Worm (Caenorhabditis elegans) whole organism, L1 larva: ENCODE measurements around the gene C45G9.10.

Source experiments
- C16A3.4 ChIP-seq: fragments of 150-350 bp; optimal IDR thresholded peaks from 2 replicates; lab custom pipeline; 2014; ENCODE audit warnings: missing biosample characterization, missing genetic modification characterization
- F16B12.6 ChIP-seq: fragments of 150-350 bp; optimal IDR thresholded peaks from 2 replicates; lab custom pipeline; 2014; ENCODE audit warnings: missing biosample characterization, missing genetic modification characterization
- Y116A8C.19 ChIP-seq: sonication (generic microtip); optimal IDR thresholded peaks from 2 replicates; lab custom pipeline; 2016; ENCODE audit warnings: missing compliant biosample characterization, missing genetic modification characterization, borderline replicate concordance
- aly-2 ChIP-seq: fragments of 150-350 bp; optimal IDR thresholded peaks from 2 replicates; lab custom pipeline; 2014; ENCODE audit warnings: missing biosample characterization, missing genetic modification characterization
- ama-1 ChIP-seq: fragments of 150-350 bp; optimal IDR thresholded peaks from 2 replicates; lab custom pipeline; 2014
- blmp-1 ChIP-seq: fragments of 150-350 bp; optimal IDR thresholded peaks from 2 replicates; lab custom pipeline; 2014; ENCODE audit warnings: missing biosample characterization, missing genetic modification characterization
- ceh-88 ChIP-seq: fragments of 200-800 bp; sonication (Bioruptor generic); IDR thresholded peaks from 2 replicates; pipeline ENCODE4 v1.3.6; 2022; ENCODE audit warnings: missing genetic modification characterization, missing compliant biosample characterization
- dsc-1 ChIP-seq: sonication (generic microtip); optimal IDR thresholded peaks from 2 replicates; lab custom pipeline; 2016; ENCODE audit warnings: mild to moderate bottlenecking, missing genetic modification characterization, missing compliant biosample characterization
- efl-1 ChIP-seq, 4 experiments: fragments of 150-350 bp; optimal IDR thresholded peaks in 3 of 4; peaks in 1 of 4; 1 replicate in 1 of 4; 2 replicates in 3 of 4; lab custom pipeline; 2014; ENCODE audit warnings: missing biosample characterization in 2 of 4, missing genetic modification characterization in 2 of 4, missing genetic modification reagents in 2 of 4
- efl-3 ChIP-seq: fragments of 200-800 bp; sonication (Bioruptor generic); optimal IDR thresholded peaks from 2 replicates; lab custom pipeline; 2018; ENCODE audit warnings: mild to moderate bottlenecking, missing genetic modification characterization, missing compliant biosample characterization
- elt-2 ChIP-seq: sonication (generic microtip); optimal IDR thresholded peaks from 2 replicates; lab custom pipeline; 2016; ENCODE audit warnings: missing genetic modification characterization, mild to moderate bottlenecking, inconsistent platforms, missing compliant biosample characterization, missing genetic modification reagents
- elt-3 ChIP-seq, 6 experiments: fragments of 150-350 bp in 1 of 6; sonication (generic microtip); optimal IDR thresholded peaks; 2 replicates each; lab custom pipeline; 2017 to 2018; ENCODE audit warnings: missing biosample characterization in 6 of 6, missing genetic modification characterization in 6 of 6, inconsistent platforms in 1 of 6
- ets-5 ChIP-seq: fragments of 200-800 bp; sonication (Bioruptor generic); IDR thresholded peaks from 2 replicates; pipeline ENCODE4 v1.3.6; 2022; ENCODE audit warnings: missing genetic modification characterization, missing compliant biosample characterization
- fkh-10 ChIP-seq: sonication (generic microtip); optimal IDR thresholded peaks from 2 replicates; lab custom pipeline; 2017; ENCODE audit warnings: missing biosample characterization, missing genetic modification reagents, missing genetic modification characterization
- fkh-8 ChIP-seq: sonication (generic microtip); optimal IDR thresholded peaks from 2 replicates; lab custom pipeline; 2016; ENCODE audit warnings: mild to moderate bottlenecking, missing genetic modification characterization, missing compliant biosample characterization
- fos-1 ChIP-seq: fragments of 150-350 bp; optimal IDR thresholded peaks from 2 replicates; lab custom pipeline; 2014; ENCODE audit warnings: missing biosample characterization, missing genetic modification characterization
- isw-1 ChIP-seq: fragments of 200-800 bp; sonication (Bioruptor generic); IDR thresholded peaks from 2 replicates; pipeline ENCODE4 v1.3.6; 2022; ENCODE audit warnings: missing genetic modification characterization, missing compliant biosample characterization
- jun-1 ChIP-seq: fragments of 150-350 bp; optimal IDR thresholded peaks from 2 replicates; lab custom pipeline; 2014; ENCODE audit warnings: missing biosample characterization, missing genetic modification reagents, missing genetic modification characterization
- lin-13 ChIP-seq: fragments of 150-350 bp; optimal IDR thresholded peaks from 2 replicates; lab custom pipeline; 2014; ENCODE audit warnings: missing biosample characterization, missing genetic modification reagents, missing genetic modification characterization
- lin-15B ChIP-seq: fragments of 150-350 bp; sonication (generic microtip); optimal IDR thresholded peaks from 3 replicates; lab custom pipeline; 2014; ENCODE audit warnings: missing biosample characterization, missing genetic modification characterization
- lin-35 ChIP-seq, 2 experiments: fragments of 150-350 bp; optimal IDR thresholded peaks; 2 replicates each; lab custom pipeline; 2014; ENCODE audit warnings: missing biosample characterization in 2 of 2, missing genetic modification characterization in 2 of 2, missing genetic modification reagents in 2 of 2
- lin-39 ChIP-seq: fragments of 150-350 bp; optimal IDR thresholded peaks from 2 replicates; lab custom pipeline; 2014; ENCODE audit warnings: missing biosample characterization, missing genetic modification reagents, missing genetic modification characterization
- lir-3 ChIP-seq: sonication (generic microtip); optimal IDR thresholded peaks from 2 replicates; lab custom pipeline; 2016; ENCODE audit warnings: mild to moderate bottlenecking, missing genetic modification characterization, moderate library complexity, missing compliant biosample characterization; ENCODE audit not compliant: poor library complexity
- lsy-2 ChIP-seq, 2 experiments: fragments of 150-350 bp; optimal IDR thresholded peaks; 2 replicates each; lab custom pipeline; 2014; ENCODE audit warnings: missing biosample characterization in 2 of 2, missing genetic modification characterization in 2 of 2
- mab-9 ChIP-seq: fragments of 200-800 bp; sonication (Bioruptor generic); IDR thresholded peaks from 2 replicates; pipeline ENCODE4 v1.3.6; 2022; ENCODE audit warnings: missing genetic modification reagents, missing genetic modification characterization, missing compliant biosample characterization
- mdl-1 ChIP-seq, 2 experiments: fragments of 150-350 bp; optimal IDR thresholded peaks; 2 replicates each; lab custom pipeline; 2014 to 2017; ENCODE audit warnings: missing biosample characterization in 2 of 2, missing genetic modification characterization in 2 of 2, inconsistent platforms in 1 of 2
- mef-2 ChIP-seq: fragments of 150-350 bp; optimal IDR thresholded peaks from 2 replicates; lab custom pipeline; 2014; ENCODE audit warnings: missing biosample characterization, missing genetic modification characterization
- nhr-12 ChIP-seq: sonication (generic microtip); optimal IDR thresholded peaks from 2 replicates; lab custom pipeline; 2017; ENCODE audit warnings: missing biosample characterization, missing genetic modification characterization
- nhr-20 ChIP-seq: sonication (generic microtip); optimal IDR thresholded peaks from 2 replicates; lab custom pipeline; 2016; ENCODE audit warnings: mild to moderate bottlenecking, missing genetic modification characterization, missing compliant biosample characterization
- nhr-47 ChIP-seq: sonication (generic microtip); optimal IDR thresholded peaks from 2 replicates; lab custom pipeline; 2016; ENCODE audit warnings: mild to moderate bottlenecking, missing genetic modification characterization, moderate library complexity, missing compliant biosample characterization
- nhr-76 ChIP-seq: sonication (generic microtip); optimal IDR thresholded peaks from 2 replicates; lab custom pipeline; 2017; ENCODE audit warnings: missing biosample characterization, missing genetic modification characterization
- nhr-77 ChIP-seq: fragments of 150-350 bp; optimal IDR thresholded peaks from 2 replicates; lab custom pipeline; 2014; ENCODE audit warnings: missing biosample characterization, missing genetic modification characterization
- nhr-84 ChIP-seq: sonication (generic microtip); optimal IDR thresholded peaks from 2 replicates; lab custom pipeline; 2017; ENCODE audit warnings: missing biosample characterization, missing genetic modification characterization
- pag-3 ChIP-seq: sonication (generic microtip); optimal IDR thresholded peaks from 2 replicates; lab custom pipeline; 2017; ENCODE audit warnings: missing genetic modification characterization, mild to moderate bottlenecking, missing compliant biosample characterization, antibody characterized with exemption, borderline replicate concordance; ENCODE audit not compliant: insufficient read depth
- pqm-1 ChIP-seq: sonication (generic microtip); optimal IDR thresholded peaks from 3 replicates; lab custom pipeline; 2017; ENCODE audit warnings: missing biosample characterization, missing genetic modification characterization
- rnt-1 ChIP-seq: sonication (generic microtip); optimal IDR thresholded peaks from 2 replicates; lab custom pipeline; 2016; ENCODE audit warnings: mild to moderate bottlenecking, missing genetic modification characterization, moderate library complexity, missing compliant biosample characterization
- skn-1 ChIP-seq: fragments of 150-350 bp; optimal IDR thresholded peaks from 2 replicates; lab custom pipeline; 2014; ENCODE audit warnings: missing biosample characterization, missing genetic modification characterization
- snpc-4 ChIP-seq: fragments of 150-350 bp; optimal IDR thresholded peaks from 2 replicates; lab custom pipeline; 2014; ENCODE audit warnings: missing biosample characterization, missing genetic modification characterization
- snu-23 ChIP-seq: sonication (generic microtip); optimal IDR thresholded peaks from 2 replicates; lab custom pipeline; 2016; ENCODE audit warnings: missing genetic modification characterization, missing compliant biosample characterization
- swsn-7 ChIP-seq: sonication (generic microtip); optimal IDR thresholded peaks from 2 replicates; lab custom pipeline; 2016; ENCODE audit warnings: missing genetic modification characterization, missing compliant biosample characterization
- tbx-2 ChIP-seq: sonication (generic microtip); optimal IDR thresholded peaks from 2 replicates; lab custom pipeline; 2016; ENCODE audit warnings: missing genetic modification characterization, missing compliant biosample characterization
- tlp-1 ChIP-seq: fragments of 150-350 bp; optimal IDR thresholded peaks from 2 replicates; lab custom pipeline; 2014; ENCODE audit warnings: missing biosample characterization, missing genetic modification characterization
- unc-130 ChIP-seq: fragments of 150-350 bp; optimal IDR thresholded peaks from 2 replicates; lab custom pipeline; 2017; ENCODE audit warnings: missing biosample characterization, missing genetic modification characterization, inconsistent platforms
- unc-30 ChIP-seq: sonication (generic microtip); optimal IDR thresholded peaks from 2 replicates; lab custom pipeline; 2017; ENCODE audit warnings: missing biosample characterization, missing genetic modification characterization
- unc-62 ChIP-seq: fragments of 150-350 bp; optimal IDR thresholded peaks from 2 replicates; lab custom pipeline; 2014; ENCODE audit warnings: missing biosample characterization, missing genetic modification reagents, missing genetic modification characterization
- unc-86 ChIP-seq: sonication (generic microtip); optimal IDR thresholded peaks from 2 replicates; lab custom pipeline; 2016; ENCODE audit warnings: missing genetic modification characterization, missing compliant biosample characterization
- xbp-1 ChIP-seq: sonication (generic microtip); optimal IDR thresholded peaks from 2 replicates; lab custom pipeline; 2016; ENCODE audit warnings: missing genetic modification characterization, missing compliant biosample characterization
- ztf-11 ChIP-seq, 2 experiments: sonication (generic microtip); optimal IDR thresholded peaks; 2 replicates each; lab custom pipeline; 2016 to 2017; ENCODE audit warnings: missing genetic modification characterization in 2 of 2, missing biosample characterization in 1 of 2, missing compliant biosample characterization in 1 of 2
- ztf-4 ChIP-seq: fragments of 150-350 bp; optimal IDR thresholded peaks from 2 replicates; lab custom pipeline; 2014; ENCODE audit warnings: missing biosample characterization, missing genetic modification characterization

Gene C45G9.10

ce11 chrIII:5025136-5025629 lies 36.5 kb downstream of the C45G9.10 start (continued):
- TF ChIP-seq nhr-84 (tag; lab: Kevin White, UChicago) = no peak
- no peak for TF ChIP-seq mdl-1 (tag; optimal IDR thresholded peaks at IDR 0.05; lab: Kevin White, UChicago)
- TF ChIP-seq C16A3.4 (tag; lab: Kevin White, UChicago) = no peak
- TF ChIP-seq nhr-20 = peak; percentile 43
- peak; percentile 86 for TF ChIP-seq ztf-4 (tag; lab: Kevin White, UChicago)
- TF ChIP-seq mab-9 (GFP tag; lab: Robert Waterston, UW) = no peak
- TF ChIP-seq elt-3 (tag; optimal IDR thresholded peaks at IDR 0.05; lab: Kevin White, UChicago) = no peak
- TF ChIP-seq ets-5 (GFP tag; lab: Robert Waterston, UW) = no peak
- TF ChIP-seq Y116A8C.19 (tag; lab: Kevin White, UChicago) = no peak
- no peak for TF ChIP-seq fkh-8 (tag; lab: Kevin White, UChicago)
- TF ChIP-seq unc-86 = no peak
- TF ChIP-seq isw-1 (GFP tag; lab: Robert Waterston, UW) = no peak
- no peak for TF ChIP-seq lin-15B (tag; lab: Kevin White, UChicago)
- peak; percentile 34 for TF ChIP-seq rnt-1
- peak in 1 of 2 experiments; percentile 5 for TF ChIP-seq efl-1 (optimal IDR thresholded peaks at IDR 0.05; lab: Kevin White, UChicago)
- no peak for TF ChIP-seq efl-1 (GFP tag; optimal IDR thresholded peaks at IDR 0.05 in 1 of 2; lab: Kevin White, UChicago)
- TF ChIP-seq dsc-1 (tag; lab: Kevin White, UChicago) = peak; percentile 0
- peak; percentile 92 for TF ChIP-seq ama-1 (lab: Kevin White, UChicago)
- TF ChIP-seq snpc-4 (tag; lab: Kevin White, UChicago) = no peak
- TF ChIP-seq fkh-10 (GFP tag; lab: Kevin White, UChicago) = no peak
- no peak for TF ChIP-seq skn-1
- TF ChIP-seq blmp-1 = no peak
- no peak for TF ChIP-seq aly-2 (tag; lab: Kevin White, UChicago)
- TF ChIP-seq ztf-11 (tag; optimal IDR thresholded peaks at IDR 0.05; lab: Kevin White, UChicago) = no peak
- no peak for TF ChIP-seq unc-62 (GFP tag; lab: Kevin White, UChicago)
- TF ChIP-seq ceh-88 (GFP tag; lab: Robert Waterston, UW) = no peak
- no peak for TF ChIP-seq lir-3
- TF ChIP-seq fos-1 = no peak
- TF ChIP-seq mef-2 = no peak
- peak; percentile 7 for TF ChIP-seq xbp-1 (tag; lab: Kevin White, UChicago)
- TF ChIP-seq unc-30 = no peak
- peak; percentile 22 for TF ChIP-seq swsn-7 (tag; lab: Kevin White, UChicago)
- no peak for TF ChIP-seq tlp-1 (tag; lab: Kevin White, UChicago)

- TF ChIP-seq C16A3.4 (tag; lab: Kevin White, UChicago) (peak; percentile 34), F16B12.6 (peak; percentile 35), lin-13 (GFP tag; lab: Kevin White, UChicago) (peak; percentile 28), elt-2 (tag; lab: Kevin White, UChicago) (no peak), lsy-2 (tag; optimal IDR thresholded peaks at IDR 0.05; lab: Kevin White, UChicago) (peak; percentile 43 to 78), lin-39 (tag; lab: Kevin White, UChicago) (no peak), snu-23 (GFP tag; lab: Kevin White, UChicago) (peak; percentile 78), skn-1 (peak; percentile 58), nhr-20 (peak; percentile 38), lin-35 (GFP tag; optimal IDR thresholded peaks at IDR 0.05; lab: Kevin White, UChicago) (peak; percentile 69 to 75), efl-3 (no peak), mdl-1 (tag; optimal IDR thresholded peaks at IDR 0.05; lab: Kevin White, UChicago) (peak in 1 of 2 experiments; percentile 80), xbp-1 (tag; lab: Kevin White, UChicago) (peak; percentile 53), nhr-47 (tag; lab: Kevin White, UChicago) (peak; percentile 47), fkh-10 (GFP tag; lab: Kevin White, UChicago) (no peak), jun-1 (tag; lab: Kevin White, UChicago) (peak; percentile 10), pag-3 (tag; lab: Kevin White, UChicago) (no peak), elt-3 (tag; optimal IDR thresholded peaks at IDR 0.05; lab: Kevin White, UChicago) (peak in 2 of 6 experiments; percentile 5 to 8), snpc-4 (tag; lab: Kevin White, UChicago) (no peak), efl-1 (optimal IDR thresholded peaks at IDR 0.05; lab: Kevin White, UChicago) (peak; percentile 66 to 71), efl-1 (GFP tag; optimal IDR thresholded peaks at IDR 0.05 in 1 of 2; lab: Kevin White, UChicago) (peak; percentile 54 to 96), nhr-76 (tag; lab: Kevin White, UChicago) (no peak), isw-1 (GFP tag; lab: Robert Waterston, UW) (peak; percentile 56), unc-130 (tag; lab: Kevin White, UChicago) (no peak), nhr-77 (tag; lab: Kevin White, UChicago) (peak; percentile 60), tbx-2 (peak; percentile 45), Y116A8C.19 (tag; lab: Kevin White, UChicago) (no peak), ztf-4 (tag; lab: Kevin White, UChicago) (no peak), ets-5 (GFP tag; lab: Robert Waterston, UW) (no peak), pqm-1 (tag; lab: Kevin White, UChicago) (no peak), nhr-12 (tag; lab: Kevin White, UChicago) (no peak)
Measured at ce11 chrIII:5024393-5024964, 37.2 kb downstream of the C45G9.10 start, which contains the start of gene pcf-11. pcf-11 (plus strand) TSS chrIII:5024914.
